Worm (Caenorhabditis elegans) whole organism, L4 larva: ENCODE data around the gene lin-48.

ENCODE experiments used
- F10B5.3 ChIP-seq: sonication (generic microtip); optimal IDR thresholded peaks from 2 replicates; lab custom pipeline; 2016; ENCODE audit warnings: mild to moderate bottlenecking, missing genetic modification characterization, missing compliant biosample characterization
- F37D6.2 ChIP-seq: sonication (generic microtip); optimal IDR thresholded peaks from 2 replicates; lab custom pipeline; 2016; ENCODE audit warnings: mild to moderate bottlenecking, missing genetic modification characterization, missing compliant biosample characterization
- F49E8.2 ChIP-seq: sonication (generic microtip); optimal IDR thresholded peaks from 2 replicates; lab custom pipeline; 2016; ENCODE audit warnings: missing compliant biosample characterization, mild to moderate bottlenecking, missing genetic modification characterization, borderline replicate concordance
- T26A8.4 ChIP-seq: fragments of 200-800 bp; sonication (Bioruptor generic); IDR thresholded peaks from 2 replicates; pipeline ENCODE4 v1.3.6; 2022; ENCODE audit warnings: missing genetic modification characterization, missing compliant biosample characterization
- Y75B8A.6 ChIP-seq: fragments of 200-800 bp; sonication (Bioruptor generic); IDR thresholded peaks from 2 replicates; pipeline ENCODE4 v1.3.6; 2022; ENCODE audit warnings: missing genetic modification reagents, missing genetic modification characterization, missing compliant biosample characterization
- aha-1 ChIP-seq: fragments of 150-350 bp; peaks from one replicate; lab custom pipeline; 2014; ENCODE audit warnings: missing biosample characterization, missing genetic modification characterization
- ama-1 ChIP-seq: fragments of 150-350 bp; optimal IDR thresholded peaks from 2 replicates; lab custom pipeline; 2014; ENCODE audit warnings: inconsistent platforms, mixed read lengths
- ceh-20 ChIP-seq: fragments of 200-800 bp; sonication (Bioruptor generic); IDR thresholded peaks from 2 replicates; pipeline ENCODE4 v1.3.6; 2022; ENCODE audit warnings: missing genetic modification reagents, missing genetic modification characterization, missing compliant biosample characterization
- ceh-32 ChIP-seq: sonication (generic microtip); optimal IDR thresholded peaks from 2 replicates; lab custom pipeline; 2016; ENCODE audit warnings: mild to moderate bottlenecking, missing genetic modification characterization, missing compliant biosample characterization; ENCODE audit not compliant: poor library complexity
- ceh-62 ChIP-seq: sonication (generic microtip); optimal IDR thresholded peaks from 2 replicates; lab custom pipeline; 2017; ENCODE audit warnings: missing biosample characterization, missing genetic modification characterization
- cey-2 ChIP-seq: sonication (generic microtip); optimal IDR thresholded peaks from 3 replicates; lab custom pipeline; 2017; ENCODE audit warnings: missing genetic modification characterization, mild to moderate bottlenecking, missing compliant biosample characterization, antibody characterized with exemption, borderline replicate concordance; ENCODE audit not compliant: insufficient read depth
- dve-1 ChIP-seq: sonication (generic microtip); optimal IDR thresholded peaks from 2 replicates; lab custom pipeline; 2017; ENCODE audit warnings: antibody characterized with exemption, mild to moderate bottlenecking, missing genetic modification characterization, missing compliant biosample characterization; ENCODE audit not compliant: insufficient read depth
- hlh-11 ChIP-seq: fragments of 200-800 bp; sonication (Bioruptor generic); optimal IDR thresholded peaks from 2 replicates; lab custom pipeline; 2018; ENCODE audit warnings: mild to moderate bottlenecking, missing genetic modification characterization, missing compliant biosample characterization
- hlh-30 ChIP-seq: sonication (generic microtip); optimal IDR thresholded peaks from 2 replicates; lab custom pipeline; 2017; ENCODE audit warnings: antibody characterized with exemption, mild to moderate bottlenecking, missing genetic modification characterization, missing compliant biosample characterization; ENCODE audit not compliant: insufficient read depth
- hmg-1.1 ChIP-seq: fragments of 200-800 bp; sonication (Bioruptor generic); IDR thresholded peaks from 2 replicates; pipeline ENCODE4 v1.3.6; 2022; ENCODE audit warnings: missing genetic modification reagents, missing genetic modification characterization, missing compliant biosample characterization
- lim-7 ChIP-seq: fragments of 200-800 bp; sonication (Bioruptor generic); IDR thresholded peaks from 2 replicates; pipeline ENCODE4 v1.3.6; 2022; ENCODE audit warnings: missing genetic modification characterization, missing compliant biosample characterization
- lin-15B ChIP-seq: fragments of 150-350 bp; sonication (generic microtip); optimal IDR thresholded peaks from 3 replicates; lab custom pipeline; 2014; ENCODE audit warnings: missing biosample characterization, missing genetic modification characterization
- mdt-29 ChIP-seq: fragments of 200-800 bp; sonication (Bioruptor generic); IDR thresholded peaks from 2 replicates; pipeline ENCODE4 v1.3.6; 2022; ENCODE audit warnings: missing genetic modification reagents, missing genetic modification characterization, missing compliant biosample characterization
- mxl-3 ChIP-seq: fragments of 200-800 bp; sonication (Bioruptor generic); optimal IDR thresholded peaks from 2 replicates; lab custom pipeline; 2018; ENCODE audit warnings: mild to moderate bottlenecking, missing genetic modification characterization, missing compliant biosample characterization
- nhr-102 ChIP-seq: sonication (generic microtip); optimal IDR thresholded peaks from 2 replicates; lab custom pipeline; 2016; ENCODE audit warnings: mild to moderate bottlenecking, missing genetic modification characterization, moderate library complexity, missing compliant biosample characterization
- nhr-25 ChIP-seq: sonication (generic microtip); optimal IDR thresholded peaks from 2 replicates; lab custom pipeline; 2017; ENCODE audit warnings: missing genetic modification characterization, mild to moderate bottlenecking, missing compliant biosample characterization, antibody characterized with exemption, moderate library complexity, borderline replicate concordance; ENCODE audit not compliant: insufficient read depth
- nhr-28 ChIP-seq: fragments of 150-350 bp; optimal IDR thresholded peaks from 2 replicates; lab custom pipeline; 2014; ENCODE audit warnings: missing biosample characterization, missing genetic modification characterization
- nhr-41 ChIP-seq: fragments of 200-800 bp; sonication (Bioruptor generic); IDR thresholded peaks from 2 replicates; pipeline ENCODE4 v1.3.6; 2022; ENCODE audit warnings: missing genetic modification reagents, missing genetic modification characterization, missing compliant biosample characterization
- php-3 ChIP-seq: fragments of 200-800 bp; sonication (Bioruptor generic); IDR thresholded peaks from 2 replicates; pipeline ENCODE4 v1.3.6; 2022; ENCODE audit warnings: missing genetic modification reagents, missing genetic modification characterization, missing compliant biosample characterization
- pqm-1 ChIP-seq: sonication (generic microtip); optimal IDR thresholded peaks from 2 replicates; lab custom pipeline; 2017; ENCODE audit warnings: missing biosample characterization, missing genetic modification characterization
- sdz-12 ChIP-seq: fragments of 200-800 bp; sonication (Bioruptor generic); optimal IDR thresholded peaks from 2 replicates; lab custom pipeline; 2018; ENCODE audit warnings: mild to moderate bottlenecking, missing genetic modification characterization, missing compliant biosample characterization
- set-16 ChIP-seq: fragments of 200-800 bp; sonication (Bioruptor generic); IDR thresholded peaks from 2 replicates; pipeline ENCODE4 v1.3.6; 2022; ENCODE audit warnings: missing genetic modification reagents, missing genetic modification characterization, missing compliant biosample characterization
- tra-1 ChIP-seq: fragments of 200-800 bp; sonication (Bioruptor generic); IDR thresholded peaks from 2 replicates; pipeline ENCODE4 v1.3.6; 2022; ENCODE audit warnings: missing genetic modification reagents, missing genetic modification characterization, missing compliant biosample characterization
- unc-130 ChIP-seq: sonication (generic microtip); optimal IDR thresholded peaks from 2 replicates; lab custom pipeline; 2016; ENCODE audit warnings: missing genetic modification reagents, missing genetic modification characterization, missing compliant biosample characterization
- vab-7 ChIP-seq: fragments of 200-800 bp; sonication (Bioruptor generic); IDR thresholded peaks from 2 replicates; pipeline ENCODE4 v1.3.6; 2022; ENCODE audit warnings: missing genetic modification reagents, missing genetic modification characterization, missing compliant biosample characterization
- ztf-7 ChIP-seq: fragments of 150-350 bp; optimal IDR thresholded peaks from 2 replicates; lab custom pipeline; 2014; ENCODE audit warnings: missing biosample characterization, missing genetic modification characterization

lin-48 gene

ce11 chrIII:3735509-3736255 is 9.6 kb upstream of the lin-48 start:
- TF ChIP-seq ceh-20 (GFP tag; lab: Robert Waterston, UW), result no peak
- no peak for TF ChIP-seq nhr-28
- TF ChIP-seq dve-1 (tag; lab: Kevin White, UChicago), result peak; percentile 33
- peak; percentile 42 for TF ChIP-seq hlh-11 (tag; lab: Kevin White, UChicago)
- TF ChIP-seq hlh-30 (tag; lab: Kevin White, UChicago), result peak; percentile 69
- peak; percentile 38 for TF ChIP-seq mxl-3
- TF ChIP-seq pqm-1 (tag; lab: Kevin White, UChicago), result no peak
- no peak for TF ChIP-seq php-3
- peak; percentile 71 for TF ChIP-seq aha-1
- TF ChIP-seq ama-1 (lab: Kevin White, UChicago), result peak; percentile 76
- TF ChIP-seq mdt-29 (GFP tag; lab: Robert Waterston, UW), result no peak
- no peak for TF ChIP-seq sdz-12
- TF ChIP-seq vab-7, result no peak
- peak; percentile 1 for TF ChIP-seq F37D6.2 (tag; lab: Kevin White, UChicago)
- no peak for TF ChIP-seq ceh-62 (tag; lab: Kevin White, UChicago)
- TF ChIP-seq F10B5.3 (tag; lab: Kevin White, UChicago), result no peak
- TF ChIP-seq unc-130 (GFP tag; lab: Kevin White, UChicago), result no peak

ce11 chrIII:3736302-3736701 is 8.9 kb upstream of the lin-48 start, which contains the start of gene F34D10.4:
Gene F34D10.4 (plus strand): TSS chrIII:3736602.
- no peak for TF ChIP-seq vab-7
- no peak for TF ChIP-seq set-16
- TF ChIP-seq nhr-25 (tag; lab: Kevin White, UChicago), result no peak
- TF ChIP-seq Y75B8A.6 (GFP tag; lab: Robert Waterston, UW), result no peak
- TF ChIP-seq mxl-3, result no peak
- TF ChIP-seq, all 104 proteins: peak for 0

ce11 chrIII:3737742-3738141 is 7.5 kb upstream of the lin-48 start:
- TF ChIP-seq ztf-7, result no peak
- TF ChIP-seq tra-1 (GFP tag; lab: Robert Waterston, UW), result no peak
- TF ChIP-seq lim-7 (GFP tag; lab: Robert Waterston, UW), result peak; percentile 33; the same call in 1 of the 2 replicates
- peak; percentile 65 for TF ChIP-seq set-16
- no peak for TF ChIP-seq cey-2 (tag; lab: Kevin White, UChicago)
- TF ChIP-seq mxl-3, result no peak

ce11 chrIII:3738331-3738730 is 6.9 kb upstream of the lin-48 start:
- TF ChIP-seq nhr-102 (tag; lab: Kevin White, UChicago), result no peak
- TF ChIP-seq lin-15B, result no peak
- TF ChIP-seq ama-1 (lab: Kevin White, UChicago), result no peak
- TF ChIP-seq unc-130 (GFP tag; lab: Kevin White, UChicago), result no peak
- no peak for TF ChIP-seq F49E8.2 (tag; lab: Kevin White, UChicago)
- TF ChIP-seq nhr-41 (GFP tag; lab: Robert Waterston, UW), result no peak
- TF ChIP-seq ceh-32 (tag; lab: Kevin White, UChicago), result no peak
- TF ChIP-seq, all 104 proteins: peak for 0

DNA sequence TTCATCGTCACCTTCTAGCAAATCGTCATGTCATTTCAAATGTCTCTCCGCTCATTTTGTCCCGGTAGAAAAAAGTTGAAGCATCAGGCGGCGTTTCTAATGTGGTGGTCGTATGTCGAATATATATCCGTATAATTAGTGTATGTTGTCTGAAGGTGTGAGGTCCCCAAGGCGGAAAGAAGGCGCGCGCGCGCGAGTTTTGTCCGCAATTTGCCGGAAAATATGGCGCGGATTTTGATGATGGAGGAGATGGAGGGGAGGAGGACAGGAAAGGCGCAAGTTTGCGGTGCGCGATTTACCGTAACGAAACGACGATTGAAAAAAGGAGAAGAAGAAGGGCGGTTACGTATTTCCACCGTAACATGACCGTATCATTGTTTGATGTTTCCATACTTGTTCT is 3.1 kb upstream of the lin-48 start:
- TF ChIP-seq T26A8.4, result no peak
- TF ChIP-seq set-16, result peak; percentile 37
- no peak for TF ChIP-seq hmg-1.1 (GFP tag; lab: Robert Waterston, UW)
